Worm (Caenorhabditis elegans) whole organism, early embryonic: ENCODE data around the gene nlp-11.

Experiments used
- B0310.2 ChIP-seq: sonication (generic microtip); optimal IDR thresholded peaks from 2 replicates; lab custom pipeline; 2016; ENCODE audit warnings: mild to moderate bottlenecking, missing genetic modification characterization, missing compliant biosample characterization
- ama-1 ChIP-seq: fragments of 150-350 bp; optimal IDR thresholded peaks from 2 replicates; lab custom pipeline; 2014
- ceh-13 ChIP-seq: fragments of 200-800 bp; sonication (Bioruptor generic); optimal IDR thresholded peaks from 2 replicates; lab custom pipeline; 2018; ENCODE audit warnings: mild to moderate bottlenecking, missing genetic modification characterization, missing compliant biosample characterization
- ets-7 ChIP-seq: sonication (generic microtip); optimal IDR thresholded peaks from 2 replicates; lab custom pipeline; 2016; ENCODE audit warnings: missing genotype, missing genetic modification characterization, missing compliant biosample characterization

DNA sequence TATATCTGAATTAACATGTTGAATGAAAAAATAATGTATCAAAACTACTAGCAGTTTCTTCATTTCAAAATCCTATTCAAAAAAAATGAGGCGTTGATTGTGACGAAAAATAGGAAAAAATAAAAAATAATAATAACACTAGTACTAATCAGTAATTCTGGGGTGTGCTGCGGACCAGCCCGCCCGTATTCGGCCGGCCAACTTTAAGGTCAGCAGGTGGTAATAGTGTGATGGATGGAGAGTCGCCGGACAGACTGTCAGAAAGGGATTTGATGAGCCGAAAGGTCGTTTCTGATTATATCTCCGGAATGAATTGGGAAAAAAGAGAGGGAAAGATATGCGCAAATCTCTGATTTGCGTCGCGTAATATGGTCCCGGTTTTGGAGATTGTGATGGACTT is 32.7 kb upstream of the nlp-11 start, which contains the start of gene cutl-2:
- TF ChIP-seq B0310.2 (no peak), ama-1 (lab: Kevin White, UChicago) (no peak), ets-7 (tag; lab: Kevin White, UChicago) (no peak), ceh-13 (GFP tag; lab: Kevin White, UChicago) (no peak)
